Worm (Caenorhabditis elegans) whole organism, L2 larva: ENCODE results near the gene C03H12.1.
A peak's percentile ranks its signal among the peaks of the same experiment; 100 is the strongest.

Experiments
- R02D3.7 ChIP-seq: fragments of 150-350 bp; optimal IDR thresholded peaks from 2 replicates; lab custom pipeline; 2014; ENCODE audit warnings: missing biosample characterization, missing genetic modification characterization
- ZK546.5 ChIP-seq: sonication (generic microtip); optimal IDR thresholded peaks from 2 replicates; lab custom pipeline; 2017; ENCODE audit warnings: missing biosample characterization, missing genetic modification characterization
- alr-1 ChIP-seq: fragments of 150-350 bp; optimal IDR thresholded peaks from 2 replicates; lab custom pipeline; 2014; ENCODE audit warnings: missing biosample characterization, missing genetic modification characterization
- ama-1 ChIP-seq: fragments of 150-350 bp; optimal IDR thresholded peaks from 2 replicates; lab custom pipeline; 2018; ENCODE audit warnings: inconsistent platforms
- dmd-4 ChIP-seq: sonication (generic microtip); optimal IDR thresholded peaks from 2 replicates; lab custom pipeline; 2017; ENCODE audit warnings: missing biosample characterization, missing genetic modification characterization
- lin-11 ChIP-seq: fragments of 150-350 bp; sonication (generic microtip); optimal IDR thresholded peaks from 2 replicates; lab custom pipeline; 2014; ENCODE audit warnings: missing biosample characterization, missing genetic modification characterization, inconsistent platforms, mixed read lengths
- lin-13 ChIP-seq: fragments of 150-350 bp; optimal IDR thresholded peaks from 2 replicates; lab custom pipeline; 2014; ENCODE audit warnings: missing biosample characterization, missing genetic modification reagents, missing genetic modification characterization
- lsy-2 ChIP-seq, 2 experiments: fragments of 150-350 bp in 1 of 2; sonication (generic microtip) in 1 of 2; optimal IDR thresholded peaks; 2 replicates each; lab custom pipeline; 2014 to 2017; ENCODE audit warnings: missing biosample characterization in 2 of 2, missing genetic modification characterization in 2 of 2
- nhr-21 ChIP-seq: fragments of 150-350 bp; optimal IDR thresholded peaks from 2 replicates; lab custom pipeline; 2014; ENCODE audit warnings: missing biosample characterization, missing genetic modification characterization
- nhr-77 ChIP-seq: fragments of 150-350 bp; optimal IDR thresholded peaks from 2 replicates; lab custom pipeline; 2014; ENCODE audit warnings: missing biosample characterization, missing genetic modification characterization
- snpc-4 ChIP-seq: fragments of 150-350 bp; optimal IDR thresholded peaks from 2 replicates; lab custom pipeline; 2014; ENCODE audit warnings: missing biosample characterization, missing genetic modification characterization
- unc-39 ChIP-seq: fragments of 150-350 bp; optimal IDR thresholded peaks from 2 replicates; lab custom pipeline; 2014; ENCODE audit warnings: missing biosample characterization, missing genetic modification characterization
- unc-62 ChIP-seq: fragments of 150-350 bp; optimal IDR thresholded peaks from 2 replicates; lab custom pipeline; 2014; ENCODE audit warnings: missing biosample characterization, missing genetic modification reagents, missing genetic modification characterization
- ztf-11 ChIP-seq: sonication (generic microtip); optimal IDR thresholded peaks from 2 replicates; lab custom pipeline; 2017; ENCODE audit warnings: missing biosample characterization, missing genetic modification characterization

DNA sequence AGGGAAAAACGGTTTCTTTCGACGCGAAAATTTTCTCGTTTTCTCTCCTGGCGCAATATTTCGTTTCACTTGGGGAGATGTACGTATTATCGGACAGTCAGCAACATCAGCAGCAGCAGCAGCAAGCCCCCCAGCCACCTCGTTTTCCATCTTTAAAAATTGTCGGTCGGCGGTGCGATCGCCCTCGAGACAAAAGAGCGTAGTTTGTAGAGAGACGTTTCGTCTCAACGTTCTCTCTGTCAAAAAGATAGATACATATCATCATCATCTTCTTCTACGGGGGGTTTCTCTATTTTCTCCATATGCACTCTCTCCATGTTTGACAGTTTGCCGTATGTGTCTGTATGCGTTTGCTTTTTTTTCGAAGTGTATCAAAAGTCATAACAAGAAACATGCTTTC is 20.3 kb downstream of the C03H12.1 start:
- TF ChIP-seq ZK546.5 = no peak
- no peak for TF ChIP-seq ztf-11
- no peak for TF ChIP-seq alr-1
- no peak for TF ChIP-seq dmd-4 (tag; lab: Kevin White, UChicago)
- TF ChIP-seq lin-11 (tag; lab: Kevin White, UChicago) = no peak
- TF ChIP-seq nhr-77 (tag; lab: Kevin White, UChicago) = no peak
- TF ChIP-seq unc-39 (tag; lab: Kevin White, UChicago) = no peak
- TF ChIP-seq R02D3.7 = no peak
- TF ChIP-seq ama-1 = no peak
- TF ChIP-seq lin-13 (GFP tag; lab: Kevin White, UChicago) = no peak
- peak; percentile 80 for TF ChIP-seq nhr-21
- no peak for TF ChIP-seq snpc-4 (tag; lab: Kevin White, UChicago)
- no peak for TF ChIP-seq unc-62 (GFP tag; lab: Kevin White, UChicago)
- no peak for TF ChIP-seq lsy-2 (tag; optimal IDR thresholded peaks at IDR 0.05; lab: Kevin White, UChicago)
